Worm (Caenorhabditis elegans): ENCODE results near the gene vab-15.

vab-15 gene

ce11 chrX:9798530-9798929 is 48.5 kb upstream of the vab-15 start, which contains the start of gene F36G3.3 (continued):
- no peak for TF ChIP-seq efl-1 (optimal IDR thresholded peaks at IDR 0.05)
- TF ChIP-seq efl-1 (GFP tag; optimal IDR thresholded peaks at IDR 0.05 in 1 of 2), result no peak
- TF ChIP-seq vab-15 (tag; optimal IDR thresholded peaks at IDR 0.05), result no peak

ce11 chrX:9803603-9804002 is 43.5 kb upstream of the vab-15 start:
- TF ChIP-seq nhr-85 (tag) (no peak), sox-4 (tag; optimal IDR thresholded peaks at IDR 0.05) (no peak), ces-1 (GFP tag; optimal IDR thresholded peaks at IDR 0.05) (peak; percentile 83), egl-27 (tag; optimal IDR thresholded peaks at IDR 0.05) (no peak), ceh-8 (GFP tag; optimal IDR thresholded peaks at IDR 0.05) (no peak), ceh-82 (tag; optimal IDR thresholded peaks at IDR 0.05) (no peak), sptf-1 (tag; optimal IDR thresholded peaks at IDR 0.05) (no peak), alr-1 (tag; optimal IDR thresholded peaks at IDR 0.05; ENCODE audit: borderline replicate concordance) (no peak), ama-1 (optimal IDR thresholded peaks at IDR 0.05) (no peak), efl-1 (optimal IDR thresholded peaks at IDR 0.05) (no peak), efl-1 (GFP tag; optimal IDR thresholded peaks at IDR 0.05 in 1 of 2) (peak in 1 of 2 experiments; percentile 46), fkh-10 (GFP tag; optimal IDR thresholded peaks at IDR 0.05) (peak; percentile 88), tbx-2 (tag; optimal IDR thresholded peaks at IDR 0.05) (peak; percentile 23), tlp-1 (tag; optimal IDR thresholded peaks at IDR 0.05) (no peak), nhr-47 (tag; optimal IDR thresholded peaks at IDR 0.05) (peak; percentile 17), nhr-71 (tag; optimal IDR thresholded peaks at IDR 0.05) (peak; percentile 35), efl-3 (GFP tag; optimal IDR thresholded peaks at IDR 0.05) (no peak), mef-2 (tag; optimal IDR thresholded peaks at IDR 0.05) (no peak), lin-14 (GFP tag; optimal IDR thresholded peaks at IDR 0.05) (peak; percentile 81), C16A3.4 (tag; optimal IDR thresholded peaks at IDR 0.05) (no peak), rnt-1 (tag; optimal IDR thresholded peaks at IDR 0.05) (no peak)

ce11 chrX:9804735-9805134 is 42.3 kb upstream of the vab-15 start:
- no peak for TF ChIP-seq egl-13 (tag; optimal IDR thresholded peaks at IDR 0.05)
- TF ChIP-seq efl-1 (optimal IDR thresholded peaks at IDR 0.05), result no peak
- peak in 1 of 2 experiments; percentile 50 for TF ChIP-seq efl-1 (GFP tag; optimal IDR thresholded peaks at IDR 0.05 in 1 of 2)

ce11 chrX:9805426-9805825 is 41.6 kb upstream of the vab-15 start:
- TF ChIP-seq ets-5 (GFP tag; IDR thresholded peaks at IDR 0.05), result no peak
- TF ChIP-seq fkh-10 (GFP tag; optimal IDR thresholded peaks at IDR 0.05), result peak; percentile 73
- peak; percentile 17 for TF ChIP-seq lin-14 (GFP tag; optimal IDR thresholded peaks at IDR 0.05)
- TF ChIP-seq unc-98 (GFP tag; IDR thresholded peaks at IDR 0.05), result no peak
- TF ChIP-seq ces-1 (GFP tag; optimal IDR thresholded peaks at IDR 0.05), result peak; percentile 1
- no peak for TF ChIP-seq fos-1 (tag; optimal IDR thresholded peaks at IDR 0.05)
- TF ChIP-seq blmp-1 (tag; optimal IDR thresholded peaks at IDR 0.05), result no peak

ce11 chrX:9807377-9808048 is 39.6 kb upstream of the vab-15 start, which contains the start of gene lgc-47:
TSS of gene lgc-47 (minus strand) at chrX:9807662.
- TF ChIP-seq lsy-2 (tag; optimal IDR thresholded peaks at IDR 0.05) (no peak), ceh-90 (tag; optimal IDR thresholded peaks at IDR 0.05) (no peak), lin-14 (GFP tag; optimal IDR thresholded peaks at IDR 0.05) (peak; percentile 65), fkh-10 (GFP tag; optimal IDR thresholded peaks at IDR 0.05) (peak; percentile 96)

ce11 chrX:9814132-9814811 is 32.8 kb upstream of the vab-15 start:
- peak; percentile 36 for TF ChIP-seq fkh-10 (GFP tag; optimal IDR thresholded peaks at IDR 0.05)
- peak; percentile 0 for TF ChIP-seq unc-86 (tag; optimal IDR thresholded peaks at IDR 0.05)
- no peak for TF ChIP-seq pax-3 (tag; optimal IDR thresholded peaks at IDR 0.05)
- peak in 1 of 3 experiments; percentile 28 for TF ChIP-seq ceh-82 (tag; optimal IDR thresholded peaks at IDR 0.05)
- no peak for TF ChIP-seq unc-30 (tag; optimal IDR thresholded peaks at IDR 0.05)
- peak; percentile 74 for TF ChIP-seq lin-14 (GFP tag; optimal IDR thresholded peaks at IDR 0.05)

All from whole organism, L1 larva.